Worm (Caenorhabditis elegans) whole organism, L3 larva: ENCODE data around the gene str-204.

ENCODE experiments used
- R02D3.7 ChIP-seq: fragments of 150-350 bp; optimal IDR thresholded peaks from 2 replicates; lab custom pipeline; 2014; ENCODE audit warnings: missing biosample characterization, missing genetic modification characterization
- ceh-82 ChIP-seq: fragments of 150-350 bp; optimal IDR thresholded peaks from 2 replicates; lab custom pipeline; 2014; ENCODE audit warnings: missing biosample characterization, missing genetic modification characterization
- daf-12 ChIP-seq: fragments of 150-350 bp; optimal IDR thresholded peaks from 2 replicates; lab custom pipeline; 2014; ENCODE audit warnings: missing biosample characterization, missing genetic modification reagents, missing genetic modification characterization
- egl-27 ChIP-seq: sonication (generic microtip); optimal IDR thresholded peaks from 4 replicates; lab custom pipeline; 2017; ENCODE audit warnings: missing biosample characterization, missing genetic modification reagents, missing genetic modification characterization
- lin-39 ChIP-seq: fragments of 150-350 bp; optimal IDR thresholded peaks from 2 replicates; lab custom pipeline; 2018; ENCODE audit warnings: missing biosample characterization, missing genetic modification reagents, missing genetic modification characterization
- nhr-25 ChIP-seq: sonication (generic microtip); optimal IDR thresholded peaks from 2 replicates; lab custom pipeline; 2017; ENCODE audit warnings: missing biosample characterization, missing genetic modification characterization
- pha-4 ChIP-seq: fragments of 150-350 bp; optimal IDR thresholded peaks from 2 replicates; lab custom pipeline; 2014; ENCODE audit warnings: missing biosample characterization, missing genetic modification reagents, missing genetic modification characterization
- skn-1 ChIP-seq: fragments of 150-350 bp; optimal IDR thresholded peaks from 2 replicates; lab custom pipeline; 2014; ENCODE audit warnings: missing biosample characterization, missing genetic modification characterization
- unc-62 ChIP-seq: fragments of 150-350 bp; sonication (generic microtip); optimal IDR thresholded peaks from 4 replicates; lab custom pipeline; 2014; ENCODE audit warnings: missing biosample characterization, missing genetic modification reagents, missing genetic modification characterization

DNA sequence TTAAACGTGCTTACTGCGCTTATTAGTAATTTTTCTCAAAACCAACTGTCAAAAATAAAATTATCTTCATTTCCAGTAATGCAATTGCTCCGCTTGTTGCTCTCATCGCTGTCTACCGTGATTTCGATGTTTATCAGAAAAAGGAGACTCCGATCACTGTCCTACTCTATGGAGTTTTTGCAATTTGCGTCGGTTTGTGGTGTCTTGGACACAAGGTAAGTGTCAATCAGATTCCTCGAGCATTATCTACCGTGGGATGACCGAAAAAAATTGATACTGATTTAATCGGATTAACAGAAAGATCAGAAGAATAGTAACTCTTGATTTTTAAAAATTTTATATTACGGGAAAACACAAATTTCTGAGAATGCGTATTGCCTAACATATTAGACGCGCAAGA is 27.8 kb downstream of the str-204 start:
- TF ChIP-seq unc-62 (GFP tag; lab: Kevin White, UChicago) (no peak), daf-12 (no peak), egl-27 (no peak), ceh-82 (tag; lab: Kevin White, UChicago) (no peak), nhr-25 (tag; lab: Kevin White, UChicago) (no peak), pha-4 (tag; lab: Kevin White, UChicago) (no peak), R02D3.7 (tag; lab: Kevin White, UChicago) (no peak), lin-39 (tag; lab: Kevin White, UChicago) (no peak), skn-1 (tag; lab: Kevin White, UChicago) (no peak)
